Fruit fly (Drosophila melanogaster): ENCODE measurements around the gene RhoGAP92B.

DNA sequence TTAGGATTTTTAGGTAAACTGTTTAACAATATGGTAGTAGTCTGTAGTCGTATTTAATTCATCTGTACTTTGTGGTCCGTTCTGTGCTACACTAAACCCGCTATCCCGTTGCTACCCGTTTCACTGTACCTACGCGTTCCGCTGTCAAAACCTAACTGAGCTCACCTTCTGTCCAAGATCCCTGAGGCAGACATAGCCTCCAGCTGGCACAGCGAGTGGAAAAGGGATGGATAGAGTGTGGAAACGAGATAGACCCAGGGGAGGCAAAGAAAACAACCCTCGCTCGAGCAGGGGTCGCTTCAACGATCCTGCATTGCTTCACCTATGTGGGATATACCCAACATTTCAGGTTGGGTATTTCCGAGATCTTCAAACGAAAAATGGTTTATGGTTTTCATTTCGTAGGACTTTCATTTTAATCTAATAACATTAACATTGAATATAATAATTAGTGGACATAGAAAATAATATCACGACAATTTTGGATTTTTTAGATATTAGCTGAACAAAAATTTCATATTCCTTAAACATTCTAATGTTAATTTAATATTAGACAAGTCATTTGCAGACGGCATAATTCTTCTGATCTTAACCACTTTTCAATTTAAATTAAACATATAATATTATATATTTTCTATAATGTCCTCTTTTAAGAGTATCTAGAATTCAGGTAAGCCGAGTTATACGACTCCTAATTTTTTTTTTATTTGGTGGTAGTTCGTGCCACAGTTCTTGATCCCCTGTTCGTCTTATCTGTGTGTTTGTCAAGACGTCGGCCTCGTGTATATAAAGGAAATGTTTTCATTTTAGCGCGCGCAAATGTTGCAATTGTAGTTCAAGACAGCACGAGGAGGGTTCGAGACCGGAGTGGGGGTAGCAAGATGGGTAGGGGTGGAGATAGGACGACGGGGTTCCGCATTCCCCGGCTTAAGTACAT lies 30.1 kb downstream of the RhoGAP92B start, which contains the start of gene mira:
- no peak for TF ChIP-seq Pdp1 (GFP tag; optimal IDR thresholded peaks at IDR 0.05)
- no peak for TF ChIP-seq CTCF (GFP tag; optimal IDR thresholded peaks at IDR 0.05)
- no peak for TF ChIP-seq tio (GFP tag; optimal IDR thresholded peaks at IDR 0.05)
- no peak for TF ChIP-seq CG11695 (GFP tag; IDR thresholded peaks at IDR 0.05)
- TF ChIP-seq CG7786 (GFP tag; optimal IDR thresholded peaks at IDR 0.05), result no peak
- peak; percentile 38 for TF ChIP-seq CG14710 (tag; optimal IDR thresholded peaks at IDR 0.05)
- peak; percentile 84 for TF ChIP-seq CG1832 (GFP tag; optimal IDR thresholded peaks at IDR 0.05)
- no peak for TF ChIP-seq CG12071 (GFP tag; optimal IDR thresholded peaks at IDR 0.05)
- TF ChIP-seq Scr (GFP tag; IDR thresholded peaks at IDR 0.05; ENCODE audit: partially characterized antibody), result no peak
- TF ChIP-seq TFAM (GFP tag; optimal IDR thresholded peaks at IDR 0.05), result no peak

All from whole organism, embryonic.